Worm (Caenorhabditis elegans): ENCODE data around the gene F14F7.4.

ce11 chrIII:13065694-13066093 lies 36.2 kb upstream of the F14F7.4 start:
- no peak for TF ChIP-seq mml-1 (tag; optimal IDR thresholded peaks at IDR 0.05)
- no peak for TF ChIP-seq aly-2 (tag; optimal IDR thresholded peaks at IDR 0.05)
- TF ChIP-seq ceh-82 (tag; optimal IDR thresholded peaks at IDR 0.05), result no peak
- no peak for TF ChIP-seq pha-4 (tag; optimal IDR thresholded peaks at IDR 0.05)
